Worm (Caenorhabditis elegans): ENCODE measurements around the gene nhr-59.

DNA sequence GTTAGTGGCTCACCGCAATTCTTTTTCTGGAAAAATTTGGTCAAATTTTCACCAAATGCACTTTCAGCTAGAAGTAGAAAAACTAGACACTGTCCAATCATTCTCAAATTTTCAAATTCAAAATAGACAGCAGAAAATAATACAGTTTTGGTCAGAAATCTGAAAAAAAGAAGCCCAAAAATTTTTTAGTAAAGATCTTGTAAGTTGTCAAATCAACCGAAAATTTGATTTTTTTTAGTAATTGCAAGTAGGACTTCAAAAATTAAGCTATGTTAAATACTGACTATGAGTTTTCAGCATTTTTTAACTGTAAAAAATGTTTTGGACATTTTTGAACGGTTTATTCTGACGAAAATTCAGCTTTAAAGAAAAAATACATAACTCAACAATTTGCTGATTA lies 22.8 kb upstream of the nhr-59 start, which contains the start of gene Y19D10B.8:
- TF ChIP-seq bed-2 (GFP tag; IDR thresholded peaks at IDR 0.05) (no peak), ets-4 (GFP tag; optimal IDR thresholded peaks at IDR 0.05) (no peak), ceh-100 (GFP tag; IDR thresholded peaks at IDR 0.05) (no peak), B0336.3 (GFP tag; IDR thresholded peaks at IDR 0.05) (no peak), nhr-80 (tag; optimal IDR thresholded peaks at IDR 0.05) (no peak)
